Fruit fly (Drosophila melanogaster) Kc167 (cell line): ENCODE measurements around the gene CG5177.

Experiments
- Myc ChIP-seq: fragments of >200 bp; optimal IDR thresholded peaks from 2 replicates; lab custom pipeline; 2017; ENCODE audit warnings: missing external identifiers
- h ChIP-seq: fragments of >200 bp; optimal IDR thresholded peaks from 3 replicates; lab custom pipeline; 2018; ENCODE audit warnings: missing external identifiers
- psq ChIP-seq: fragments of >200 bp; optimal IDR thresholded peaks from 2 replicates; lab custom pipeline; 2017; ENCODE audit warnings: missing external identifiers
- ttk ChIP-seq: sonication (Bioruptor generic); optimal IDR thresholded peaks from 2 replicates; lab custom pipeline; 2017; ENCODE audit warnings: missing external identifiers

DNA sequence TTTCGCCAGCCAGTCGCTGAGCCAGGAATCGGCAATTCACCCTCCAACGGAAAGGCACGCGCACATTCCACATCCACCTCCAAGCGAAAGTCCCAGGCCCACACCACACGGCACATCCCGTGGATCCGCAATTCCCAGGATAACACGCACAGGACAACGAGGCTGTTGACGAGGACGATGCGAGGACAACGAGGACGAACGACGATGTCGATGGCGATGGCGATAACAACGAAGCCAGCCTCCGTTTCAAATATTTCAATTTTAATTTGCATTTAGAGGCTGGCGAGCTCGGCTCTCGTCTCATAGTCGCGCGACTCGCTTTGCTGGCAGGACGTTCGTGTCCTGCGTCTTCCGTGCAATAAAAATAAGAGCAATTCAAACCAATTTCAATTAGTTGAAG is 41.9 kb upstream of the CG5177 start, which contains the start of gene Wnt10:
- TF ChIP-seq psq (lab: Kevin White, UChicago) (no peak), h (lab: Kevin White, UChicago) (no peak), Myc (no peak), ttk (lab: Kevin White, UChicago) (no peak)
